Worm (Caenorhabditis elegans) whole organism, young adult: ENCODE results near the gene cyp-33C7.

Source experiments
- B0019.2 ChIP-seq: fragments of 200-800 bp; sonication (Bioruptor generic); conservative IDR thresholded peaks from 2 replicates; pipeline ENCODE4 v1.3.6; 2022; ENCODE audit warnings: missing genetic modification reagents, missing genetic modification characterization, missing compliant biosample characterization
- C17E4.6 ChIP-seq: fragments of 200-800 bp; sonication (Bioruptor generic); IDR thresholded peaks from 2 replicates; pipeline ENCODE4 v1.3.6; 2022; ENCODE audit warnings: missing genetic modification reagents, missing genetic modification characterization, missing compliant biosample characterization
- F37B4.10 ChIP-seq: fragments of 200-800 bp; sonication (Bioruptor generic); IDR thresholded peaks from 2 replicates; pipeline ENCODE4 v1.3.6; 2022; ENCODE audit warnings: missing genetic modification characterization, missing compliant biosample characterization
- F57C9.4 ChIP-seq: sonication (generic microtip); optimal IDR thresholded peaks from 2 replicates; lab custom pipeline; 2017; ENCODE audit warnings: mild to moderate bottlenecking, missing genetic modification characterization, missing compliant biosample characterization
- Y53F4B.3 ChIP-seq: fragments of 200-800 bp; sonication (Bioruptor generic); IDR thresholded peaks from 2 replicates; pipeline ENCODE4 v1.3.6; 2022; ENCODE audit warnings: missing genetic modification reagents, missing genetic modification characterization, missing compliant biosample characterization
- bed-1 ChIP-seq: fragments of 200-800 bp; sonication (Bioruptor generic); IDR thresholded peaks from 2 replicates; pipeline ENCODE4 v1.3.6; 2022; ENCODE audit warnings: missing genetic modification reagents, missing genetic modification characterization, missing compliant biosample characterization
- cebp-1 ChIP-seq, 2 experiments: fragments of 200-800 bp in 1 of 2; sonication (Bioruptor generic) in 1 of 2; sonication (generic microtip) in 1 of 2; IDR thresholded peaks in 1 of 2; optimal IDR thresholded peaks in 1 of 2; 2 replicates each; pipeline versions ENCODE4 v1.3.6 to Lab custom; 2017 to 2022; ENCODE audit warnings: missing compliant biosample characterization in 2 of 2, missing genetic modification characterization in 2 of 2, mild to moderate bottlenecking in 1 of 2, missing genetic modification reagents in 1 of 2, moderate library complexity in 1 of 2
- cebp-2 ChIP-seq: fragments of 200-800 bp; sonication (Bioruptor generic); IDR thresholded peaks from 2 replicates; pipeline ENCODE4 v1.3.6; 2022; ENCODE audit warnings: missing genetic modification characterization, missing compliant biosample characterization
- ceh-40 ChIP-seq: fragments of 200-800 bp; sonication (Bioruptor generic); IDR thresholded peaks from 2 replicates; pipeline ENCODE4 v1.3.6; 2022; ENCODE audit warnings: missing genetic modification characterization, missing compliant biosample characterization
- ceh-79 ChIP-seq: sonication (generic microtip); optimal IDR thresholded peaks from 2 replicates; lab custom pipeline; 2017; ENCODE audit warnings: mild to moderate bottlenecking, missing genetic modification characterization, missing compliant biosample characterization
- dox-1 ChIP-seq: fragments of 200-800 bp; sonication (Bioruptor generic); IDR thresholded peaks from 2 replicates; pipeline ENCODE4 v1.3.6; 2022; ENCODE audit warnings: missing genetic modification reagents, missing genetic modification characterization, missing compliant biosample characterization
- egl-18 ChIP-seq: fragments of 200-800 bp; sonication (Bioruptor generic); IDR thresholded peaks from 2 replicates; pipeline ENCODE4 v1.3.6; 2022; ENCODE audit warnings: missing genetic modification reagents, missing genetic modification characterization, missing compliant biosample characterization
- him-1 ChIP-seq: sonication (generic microtip); optimal IDR thresholded peaks from 2 replicates; lab custom pipeline; 2016; ENCODE audit warnings: missing genotype, missing genetic modification reagents, missing genetic modification characterization, missing compliant biosample characterization
- hmg-1.2 ChIP-seq: fragments of 200-800 bp; sonication (Bioruptor generic); IDR thresholded peaks from 2 replicates; pipeline ENCODE4 v1.3.6; 2022; ENCODE audit warnings: missing genetic modification reagents, missing genetic modification characterization, missing compliant biosample characterization
- hsf-1 ChIP-seq: fragments of 200-800 bp; sonication (Bioruptor generic); IDR thresholded peaks from 2 replicates; pipeline ENCODE4 v1.3.6; 2022; ENCODE audit warnings: missing genetic modification reagents, missing genetic modification characterization, missing compliant biosample characterization
- let-526 ChIP-seq: fragments of 200-800 bp; sonication (Bioruptor generic); IDR thresholded peaks from 2 replicates; pipeline ENCODE4 v1.3.6; 2022; ENCODE audit warnings: missing genetic modification reagents, missing genetic modification characterization, missing compliant biosample characterization
- lin-40 ChIP-seq: sonication (generic microtip); optimal IDR thresholded peaks from 2 replicates; lab custom pipeline; 2016; ENCODE audit warnings: missing genetic modification characterization, mild to moderate bottlenecking, missing compliant biosample characterization, missing genotype, missing genetic modification reagents
- lir-1 ChIP-seq: fragments of 200-800 bp; sonication (Bioruptor generic); conservative IDR thresholded peaks from 2 replicates; pipeline ENCODE4 v1.3.6; 2022; ENCODE audit warnings: missing genetic modification reagents, missing genetic modification characterization, missing compliant biosample characterization
- lsl-1 ChIP-seq: fragments of 200-800 bp; sonication (Bioruptor generic); optimal IDR thresholded peaks from 2 replicates; lab custom pipeline; 2018; ENCODE audit warnings: mild to moderate bottlenecking, missing genetic modification characterization, moderate library complexity, missing compliant biosample characterization
- lsy-27 ChIP-seq: sonication (generic microtip); optimal IDR thresholded peaks from 2 replicates; lab custom pipeline; 2017; ENCODE audit warnings: missing genetic modification characterization, mild to moderate bottlenecking, missing compliant biosample characterization, antibody characterized with exemption, missing genotype, borderline replicate concordance; ENCODE audit not compliant: insufficient read depth
- madf-6 ChIP-seq: fragments of 200-800 bp; sonication (Bioruptor generic); IDR thresholded peaks from 2 replicates; pipeline ENCODE4 v1.3.6; 2022; ENCODE audit warnings: missing genetic modification reagents, missing genetic modification characterization, missing compliant biosample characterization
- mel-28 ChIP-seq: sonication (generic microtip); optimal IDR thresholded peaks from 2 replicates; lab custom pipeline; 2016; ENCODE audit warnings: borderline replicate concordance, mild to moderate bottlenecking, missing genetic modification characterization, missing compliant biosample characterization
- nfya-1 ChIP-seq: sonication (generic microtip); optimal IDR thresholded peaks from 2 replicates; lab custom pipeline; 2017; ENCODE audit warnings: antibody characterized with exemption, missing compliant biosample characterization, missing genetic modification characterization, borderline replicate concordance; ENCODE audit not compliant: insufficient read depth
- nhr-120 ChIP-seq: fragments of 200-800 bp; sonication (Bioruptor generic); IDR thresholded peaks from 2 replicates; pipeline ENCODE4 v1.3.6; 2022; ENCODE audit warnings: missing genetic modification characterization, missing compliant biosample characterization
- nhr-179 ChIP-seq: sonication (generic microtip); optimal IDR thresholded peaks from 2 replicates; lab custom pipeline; 2016; ENCODE audit warnings: mild to moderate bottlenecking, missing genetic modification characterization, missing compliant biosample characterization
- nhr-80 ChIP-seq: sonication (generic microtip); optimal IDR thresholded peaks from 2 replicates; lab custom pipeline; 2016; ENCODE audit warnings: missing genetic modification characterization, missing compliant biosample characterization
- nhr-90 ChIP-seq: sonication (generic microtip); optimal IDR thresholded peaks from 2 replicates; lab custom pipeline; 2016; ENCODE audit warnings: missing genotype, mild to moderate bottlenecking, missing genetic modification characterization, missing compliant biosample characterization
- rpc-1 ChIP-seq, 2 experiments: fragments of 150-350 bp in 1 of 2; sonication (generic microtip) in 1 of 2; optimal IDR thresholded peaks; 2 replicates each; lab custom pipeline; 2014 to 2018; ENCODE audit warnings: missing biosample characterization in 1 of 2, missing genetic modification characterization in 1 of 2, missing genetic modification reagents in 1 of 2, missing genotype in 1 of 2
- snpc-1.1 ChIP-seq: sonication (generic microtip); optimal IDR thresholded peaks from 2 replicates; lab custom pipeline; 2017; ENCODE audit warnings: missing genetic modification characterization, mild to moderate bottlenecking, missing compliant biosample characterization, antibody characterized with exemption, moderate library complexity, missing genotype, missing genetic modification reagents; ENCODE audit not compliant: insufficient read depth
- snpc-1.3 ChIP-seq: sonication (generic microtip); optimal IDR thresholded peaks from 2 replicates; lab custom pipeline; 2017; ENCODE audit warnings: missing genetic modification characterization, mild to moderate bottlenecking, missing compliant biosample characterization, antibody characterized with exemption, moderate library complexity, missing genotype, missing genetic modification reagents; ENCODE audit not compliant: insufficient read depth
- sptf-2 ChIP-seq: fragments of 200-800 bp; sonication (Bioruptor generic); optimal IDR thresholded peaks from 2 replicates; lab custom pipeline; 2018; ENCODE audit warnings: mild to moderate bottlenecking, missing genetic modification characterization, missing compliant biosample characterization
- tbx-9 ChIP-seq: sonication (generic microtip); optimal IDR thresholded peaks from 2 replicates; lab custom pipeline; 2016; ENCODE audit warnings: borderline replicate concordance, missing genetic modification characterization, inconsistent platforms, missing compliant biosample characterization
- unc-62 ChIP-seq: fragments of 150-350 bp; optimal IDR thresholded peaks from 2 replicates; lab custom pipeline; 2014; ENCODE audit warnings: missing biosample characterization, missing genetic modification reagents, missing genetic modification characterization
- ztf-22 ChIP-seq: fragments of 200-800 bp; sonication (Bioruptor generic); optimal IDR thresholded peaks from 2 replicates; lab custom pipeline; 2018; ENCODE audit warnings: mild to moderate bottlenecking, missing genetic modification characterization, moderate library complexity, missing compliant biosample characterization

cyp-33C7 gene

DNA sequence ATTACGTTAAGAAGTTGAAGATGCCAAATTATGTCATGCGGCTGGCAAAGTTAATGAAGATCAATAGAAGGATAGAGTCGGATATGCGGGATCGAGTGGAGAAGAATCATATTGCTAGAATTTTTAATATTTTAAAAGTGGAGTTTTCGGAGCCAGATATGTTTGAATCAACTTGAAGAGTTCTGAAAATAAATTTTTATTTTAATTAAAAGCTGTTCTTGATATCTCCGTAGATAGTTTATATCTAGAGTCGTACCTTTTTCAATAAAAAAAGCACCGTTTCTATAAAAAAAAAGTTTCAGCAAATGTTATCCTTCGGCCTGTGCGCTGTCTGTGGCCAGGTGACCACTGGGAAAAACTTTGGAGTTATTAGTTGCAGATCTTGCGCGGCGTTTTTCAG is 17.2 kb upstream of the cyp-33C7 start, which contains the start of gene nhr-96 (continued):
- TF ChIP-seq nhr-90 (no peak), Y53F4B.3 (no peak), nhr-80 (tag; lab: Kevin White, UChicago) (no peak)
- TF ChIP-seq, all 124 proteins: peak for 0

DNA sequence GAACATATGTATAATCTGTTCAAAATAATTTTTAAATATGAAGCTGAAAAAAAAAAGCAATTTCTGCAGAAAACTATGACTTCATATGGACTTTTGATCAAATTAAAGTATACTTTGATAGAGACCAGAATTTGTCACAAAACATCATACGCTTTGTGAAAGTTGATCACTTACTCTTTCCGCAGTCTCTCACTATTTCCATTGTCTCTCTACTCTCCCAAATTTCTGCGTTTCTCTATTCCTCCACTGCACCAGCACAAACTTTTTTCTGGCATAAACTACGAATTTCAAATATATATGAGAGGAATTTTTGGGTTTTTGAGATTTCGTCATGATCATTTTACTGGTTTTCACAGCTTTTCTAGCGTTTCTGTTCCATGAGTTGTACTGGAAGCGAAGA is 14.5 kb upstream of the cyp-33C7 start, which contains the start of gene cyp-33C4:
TSS of gene cyp-33C4 (plus strand) at position 293 of the 400 bp plus-strand sequence.
- TF ChIP-seq hsf-1 (GFP tag; lab: Robert Waterston, UW) (no peak), egl-18 (GFP tag; lab: Robert Waterston, UW) (no peak), hmg-1.2 (peak; percentile 71; the same call in 1 of the 2 replicates), nhr-80 (tag; lab: Kevin White, UChicago) (peak; percentile 33), lsy-27 (tag; lab: Kevin White, UChicago) (no peak), lin-40 (no peak), F57C9.4 (tag; lab: Kevin White, UChicago) (no peak), him-1 (tag; lab: Kevin White, UChicago) (no peak), tbx-9 (tag; lab: Kevin White, UChicago) (no peak), lsl-1 (GFP tag; lab: Kevin White, UChicago) (no peak), dox-1 (GFP tag; lab: Robert Waterston, UW) (no peak), mel-28 (tag; lab: Kevin White, UChicago) (no peak), F37B4.10 (GFP tag; lab: Robert Waterston, UW) (no peak), Y53F4B.3 (no peak), nfya-1 (tag; lab: Kevin White, UChicago) (no peak), snpc-1.3 (tag; lab: Kevin White, UChicago) (no peak), nhr-120 (GFP tag; lab: Robert Waterston, UW) (no peak), nhr-179 (tag; lab: Kevin White, UChicago) (no peak), lir-1 (no peak), cebp-1 (GFP tag; IDR thresholded peaks at IDR 0.05; lab: Robert Waterston, UW) (0 out of 2 replicates have a peak, but pooled peaks have one; percentile 27), cebp-1 (tag; optimal IDR thresholded peaks at IDR 0.05; lab: Kevin White, UChicago) (peak; percentile 55)

- TF ChIP-seq cebp-2 (GFP tag; lab: Robert Waterston, UW) (no peak), rpc-1 (optimal IDR thresholded peaks at IDR 0.05; lab: Kevin White, UChicago) (no peak), rpc-1 (tag; optimal IDR thresholded peaks at IDR 0.05; lab: Kevin White, UChicago) (no peak), C17E4.6 (GFP tag; lab: Robert Waterston, UW) (no peak), let-526 (GFP tag; lab: Robert Waterston, UW) (no peak), Y53F4B.3 (no peak), sptf-2 (GFP tag; lab: Kevin White, UChicago) (no peak), nfya-1 (tag; lab: Kevin White, UChicago) (no peak), ceh-40 (no peak), B0019.2 (GFP tag; lab: Robert Waterston, UW) (no peak), bed-1 (GFP tag; lab: Robert Waterston, UW) (no peak), ztf-22 (GFP tag; lab: Kevin White, UChicago) (no peak), nhr-80 (tag; lab: Kevin White, UChicago) (no peak), madf-6 (no peak), unc-62 (GFP tag; lab: Kevin White, UChicago) (no peak)
Observed at ce11 chrV:2238012-2238411, 12.3 kb upstream of the cyp-33C7 start.

DNA sequence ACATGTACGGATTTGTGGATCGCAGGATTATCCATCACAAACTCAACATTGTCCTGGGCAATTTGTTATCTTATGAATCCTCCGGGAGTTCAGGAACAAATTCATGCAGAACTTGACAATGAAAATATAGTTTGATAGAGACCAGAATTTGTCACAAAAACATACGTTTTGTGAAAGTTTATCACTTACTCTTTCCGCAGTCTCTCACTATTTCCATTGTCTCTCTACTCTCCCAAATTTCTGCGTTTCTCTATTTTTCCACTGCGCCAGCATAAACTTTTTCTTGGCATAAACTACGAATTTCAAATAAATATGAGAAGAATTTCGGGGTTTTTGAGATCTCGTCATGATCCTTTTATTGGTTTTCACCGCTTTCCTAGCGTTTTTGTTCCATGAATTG is 7.7 kb upstream of the cyp-33C7 start, which contains the start of gene cyp-33C3:
TSS of gene cyp-33C3 (plus strand) at position 149 of the 400 bp plus-strand sequence.
- no peak for TF ChIP-seq ztf-22 (GFP tag; lab: Kevin White, UChicago)
- TF ChIP-seq snpc-1.1: no peak
- TF ChIP-seq ceh-79 (tag; lab: Kevin White, UChicago): no peak
- peak; percentile 41; the same call in 1 of the 2 replicates for TF ChIP-seq hmg-1.2
